Worm (Caenorhabditis elegans) whole organism, mixed stage, embryonic: ENCODE results near the gene C34E7.3.

ENCODE experiments used
- ceh-83 ChIP-seq: fragments of 200-800 bp; sonication (Bioruptor generic); optimal IDR thresholded peaks from 2 replicates; lab custom pipeline; 2018; ENCODE audit warnings: mild to moderate bottlenecking, missing genetic modification characterization, missing compliant biosample characterization
- elt-1 ChIP-seq: sonication (generic microtip); optimal IDR thresholded peaks from 2 replicates; lab custom pipeline; 2017; ENCODE audit warnings: missing genetic modification characterization, mild to moderate bottlenecking, missing compliant biosample characterization, antibody characterized with exemption, moderate library complexity, borderline replicate concordance; ENCODE audit not compliant: insufficient read depth
- elt-3 ChIP-seq: fragments of 150-350 bp; optimal IDR thresholded peaks from 2 replicates; lab custom pipeline; 2014; ENCODE audit warnings: missing biosample characterization, missing genetic modification characterization
- lin-13 ChIP-seq: fragments of 150-350 bp; optimal IDR thresholded peaks from 2 replicates; lab custom pipeline; 2014; ENCODE audit warnings: missing biosample characterization, missing genetic modification characterization
- nhr-237 ChIP-seq: fragments of 150-350 bp; optimal IDR thresholded peaks from 2 replicates; lab custom pipeline; 2014; ENCODE audit warnings: missing biosample characterization, missing genetic modification characterization
- pha-4 ChIP-seq: fragments of 150-350 bp; optimal IDR thresholded peaks from 2 replicates; lab custom pipeline; 2018; ENCODE audit warnings: missing biosample characterization, missing genetic modification reagents, missing genetic modification characterization
- unc-62 ChIP-seq: fragments of 150-350 bp; optimal IDR thresholded peaks from 2 replicates; lab custom pipeline; 2014; ENCODE audit warnings: missing biosample characterization, missing genetic modification reagents, missing genetic modification characterization

ce11 chrX:12926998-12927397, 3.1 kb upstream of the C34E7.3 start:
- no peak for TF ChIP-seq elt-3 (tag; lab: Kevin White, UChicago)
- no peak for TF ChIP-seq unc-62
- TF ChIP-seq pha-4 (tag; lab: Kevin White, UChicago), result no peak
- no peak for TF ChIP-seq ceh-83 (GFP tag; lab: Kevin White, UChicago)
- no peak for TF ChIP-seq lin-13 (tag; lab: Kevin White, UChicago)
- no peak for TF ChIP-seq nhr-237 (tag; lab: Kevin White, UChicago)
- TF ChIP-seq elt-1 (tag; lab: Kevin White, UChicago), result no peak
